Fruit fly (Drosophila melanogaster) whole organism, wandering third instar larva: ENCODE measurements around the gene CG11714.

Experiments
- Abd-B ChIP-seq: fragments of >200 bp; optimal IDR thresholded peaks from 2 replicates; lab custom pipeline; 2017; ENCODE audit warnings: missing biosample characterization, missing genetic modification characterization
- CG32264 ChIP-seq: fragments of 200-800 bp; sonication (Bioruptor generic); optimal IDR thresholded peaks from 2 replicates; lab custom pipeline; 2016; ENCODE audit warnings: missing biosample characterization, missing genetic modification characterization
- CG9705 ChIP-seq: fragments of 200-800 bp; sonication (Bioruptor generic); optimal IDR thresholded peaks from 2 replicates; lab custom pipeline; 2018; ENCODE audit warnings: missing biosample characterization, mild to moderate bottlenecking, missing genetic modification characterization
- CrebA ChIP-seq: fragments of 200-800 bp; sonication (Bioruptor generic); optimal IDR thresholded peaks from 2 replicates; lab custom pipeline; 2016; ENCODE audit warnings: missing biosample characterization, mild to moderate bottlenecking, missing genetic modification characterization, borderline replicate concordance
- Dfd ChIP-seq: fragments of >200 bp; optimal IDR thresholded peaks from 2 replicates; lab custom pipeline; 2017; ENCODE audit warnings: missing biosample characterization, missing genetic modification characterization
- Dif ChIP-seq: fragments of 200-275, 200-300 bp; sonication (Bioruptor generic); optimal IDR thresholded peaks from 2 replicates; lab custom pipeline; 2018; ENCODE audit warnings: missing biosample characterization, missing genetic modification characterization; ENCODE audit not compliant: partially characterized antibody
- HLH106 ChIP-seq: fragments of 200-800 bp; optimal IDR thresholded peaks from 3 replicates; lab custom pipeline; 2019; ENCODE audit warnings: missing biosample characterization, mild to moderate bottlenecking, missing genetic modification characterization, moderate library complexity
- Hnf4 ChIP-seq: fragments of 200-800 bp; sonication (Bioruptor generic); optimal IDR thresholded peaks from 2 replicates; lab custom pipeline; 2016; ENCODE audit warnings: missing biosample characterization, mild to moderate bottlenecking, missing genetic modification characterization
- Hr78 ChIP-seq: fragments of >200 bp; optimal IDR thresholded peaks from 2 replicates; lab custom pipeline; 2017; ENCODE audit warnings: missing biosample characterization, missing genetic modification characterization
- Hr83 ChIP-seq: fragments of 200-300 bp; sonication (Bioruptor generic); optimal IDR thresholded peaks from 2 replicates; lab custom pipeline; 2016; ENCODE audit warnings: missing biosample characterization, mild to moderate bottlenecking, missing genetic modification characterization, moderate library complexity; ENCODE audit not compliant: poor library complexity, severe bottlenecking
- Jra ChIP-seq: sonication (Bioruptor generic); optimal IDR thresholded peaks from 2 replicates; lab custom pipeline; 2016; ENCODE audit warnings: missing biosample characterization, missing genetic modification characterization
- Mio ChIP-seq: sonication (Bioruptor generic); optimal IDR thresholded peaks from 2 replicates; lab custom pipeline; 2016; ENCODE audit warnings: missing biosample characterization, missing genetic modification characterization
- Myc ChIP-seq: fragments of >200 bp; optimal IDR thresholded peaks from 2 replicates; lab custom pipeline; 2017
- OdsH ChIP-seq: fragments of 200-800 bp; sonication (Bioruptor generic); optimal IDR thresholded peaks from 2 replicates; lab custom pipeline; 2016; ENCODE audit warnings: missing biosample characterization, mild to moderate bottlenecking, missing genetic modification characterization
- Rel ChIP-seq, 2 experiments: fragments of 200-800 bp; sonication (Bioruptor generic) in 1 of 2; optimal IDR thresholded peaks; 2 replicates in 1 of 2; 3 replicates in 1 of 2; lab custom pipeline; 2016 to 2019; ENCODE audit warnings: mild to moderate bottlenecking in 2 of 2, missing biosample characterization in 2 of 2, missing genetic modification characterization in 2 of 2, moderate library complexity in 1 of 2
- Sp1 ChIP-seq: fragments of 200-800 bp; sonication (Bioruptor generic); optimal IDR thresholded peaks from 3 replicates; lab custom pipeline; 2019; ENCODE audit warnings: missing biosample characterization, mild to moderate bottlenecking, missing genetic modification characterization, moderate library complexity
- Vsx2 ChIP-seq: fragments of 200-300, 225-300 bp; sonication (Bioruptor generic); optimal IDR thresholded peaks from 2 replicates; lab custom pipeline; 2018; ENCODE audit warnings: missing biosample characterization, missing genetic modification characterization; ENCODE audit not compliant: partially characterized antibody
- brk ChIP-seq: fragments of 200-800 bp; sonication (Bioruptor generic); optimal IDR thresholded peaks from 2 replicates; lab custom pipeline; 2016; ENCODE audit warnings: missing biosample characterization, mild to moderate bottlenecking, missing genetic modification characterization
- dl ChIP-seq, 2 experiments: fragments of 175-275, 200-275 bp in 1 of 2; fragments of 200-275 bp in 1 of 2; sonication (Bioruptor generic); optimal IDR thresholded peaks; lab custom pipeline; 2018; ENCODE audit warnings: mild to moderate bottlenecking in 2 of 2, missing biosample characterization in 2 of 2, missing genetic modification characterization in 2 of 2, moderate library complexity in 2 of 2; ENCODE audit not compliant: partially characterized antibody in 2 of 2, insufficient read depth in 1 of 2
- dmrt93B ChIP-seq: fragments of 200-800 bp; sonication (Bioruptor generic); optimal IDR thresholded peaks from 2 replicates; lab custom pipeline; 2018; ENCODE audit warnings: missing biosample characterization, mild to moderate bottlenecking, missing genetic modification characterization
- dsf ChIP-seq: sonication (Bioruptor generic); optimal IDR thresholded peaks from 2 replicates; lab custom pipeline; 2016; ENCODE audit warnings: missing biosample characterization, missing genetic modification characterization, borderline replicate concordance
- ey ChIP-seq: fragments of 200-800 bp; sonication (Bioruptor generic); optimal IDR thresholded peaks from 2 replicates; lab custom pipeline; 2016; ENCODE audit warnings: missing biosample characterization, missing genetic modification characterization
- h ChIP-seq: fragments of 200-800 bp; sonication (Bioruptor generic); optimal IDR thresholded peaks from 3 replicates; lab custom pipeline; 2016; ENCODE audit warnings: missing biosample characterization, mild to moderate bottlenecking, missing genetic modification characterization
- jim ChIP-seq: fragments of 175-275, 200-325 bp; sonication (Bioruptor generic); optimal IDR thresholded peaks from 2 replicates; lab custom pipeline; 2016; ENCODE audit warnings: missing biosample characterization, mild to moderate bottlenecking, missing genetic modification characterization
- lola ChIP-seq: fragments of >200 bp; optimal IDR thresholded peaks from 2 replicates; lab custom pipeline; 2017; ENCODE audit warnings: missing biosample characterization, missing genetic modification characterization
- pan ChIP-seq: fragments of >200 bp; optimal IDR thresholded peaks from 2 replicates; lab custom pipeline; 2017
- psq ChIP-seq: fragments of 200-800 bp; sonication (Bioruptor generic); optimal IDR thresholded peaks from 3 replicates; lab custom pipeline; 2017; ENCODE audit warnings: missing biosample characterization, mild to moderate bottlenecking, missing genetic modification characterization, moderate library complexity
- rgr ChIP-seq: fragments of 200-800 bp; sonication (Bioruptor generic); optimal IDR thresholded peaks from 3 replicates; lab custom pipeline; 2016; ENCODE audit warnings: missing biosample characterization, mild to moderate bottlenecking, missing genetic modification characterization
- sage ChIP-seq: fragments of 200-800 bp; sonication (Bioruptor generic); optimal IDR thresholded peaks from 2 replicates; lab custom pipeline; 2016; ENCODE audit warnings: missing biosample characterization, mild to moderate bottlenecking, missing genetic modification characterization
- sv ChIP-seq: fragments of 200-800 bp; sonication (Bioruptor generic); optimal IDR thresholded peaks from 3 replicates; lab custom pipeline; 2016; ENCODE audit warnings: missing biosample characterization, missing genetic modification characterization
- usp ChIP-seq: fragments of >200 bp; optimal IDR thresholded peaks from 2 replicates; lab custom pipeline; 2017; ENCODE audit warnings: missing biosample characterization, missing genetic modification characterization
- woc ChIP-seq: sonication (Bioruptor generic); optimal IDR thresholded peaks from 2 replicates; lab custom pipeline; 2016; ENCODE audit warnings: missing biosample characterization, mild to moderate bottlenecking, missing genetic modification characterization

CG11714 gene

DNA sequence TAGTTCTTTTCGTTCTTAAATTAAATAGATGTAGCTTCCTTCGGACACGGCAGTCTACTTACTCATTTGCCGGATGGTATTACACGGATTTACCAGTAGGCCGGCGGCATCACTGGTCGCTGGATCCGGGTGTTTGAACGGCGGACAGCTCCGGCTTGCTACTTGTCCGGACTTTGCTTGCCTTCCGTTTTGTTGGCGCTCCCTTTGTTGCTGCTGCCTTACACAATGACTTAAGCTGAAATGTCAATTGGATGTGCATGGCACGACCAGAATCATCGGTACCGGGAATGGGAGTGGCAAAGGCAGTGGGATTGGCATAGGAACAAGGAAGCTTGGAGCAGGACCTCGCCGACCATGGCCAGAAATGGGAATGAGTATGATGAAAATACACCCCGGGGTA, 42.2 kb downstream of the CG11714 start:
- no peak for TF ChIP-seq brk (GFP tag; lab: Kevin White, UChicago)
- TF ChIP-seq jim (GFP tag; lab: Kevin White, UChicago), result no peak
- no peak for TF ChIP-seq pan (lab: Kevin White, UChicago)
- TF ChIP-seq woc, result no peak
- no peak for TF ChIP-seq Sp1 (GFP tag; lab: Kevin White, UChicago)
- no peak for TF ChIP-seq sage (GFP tag; lab: Kevin White, UChicago)
- TF ChIP-seq Rel (GFP tag; optimal IDR thresholded peaks at IDR 0.05; lab: Kevin White, UChicago), result no peak
- no peak for TF ChIP-seq Rel (tag; optimal IDR thresholded peaks at IDR 0.05; lab: Kevin White, UChicago)
- TF ChIP-seq Hr78 (GFP tag; lab: Kevin White, UChicago), result no peak
- TF ChIP-seq psq, result no peak
- no peak for TF ChIP-seq OdsH (GFP tag; lab: Kevin White, UChicago)
- TF ChIP-seq Dif, result no peak
- no peak for TF ChIP-seq Hnf4 (GFP tag; lab: Kevin White, UChicago)
- TF ChIP-seq dmrt93B (GFP tag; lab: Kevin White, UChicago), result no peak
- TF ChIP-seq h (GFP tag; lab: Kevin White, UChicago), result no peak
- no peak for TF ChIP-seq CG9705 (GFP tag; lab: Kevin White, UChicago)
- TF ChIP-seq CG32264 (GFP tag; lab: Kevin White, UChicago), result no peak
- no peak for TF ChIP-seq Mio (GFP tag; lab: Kevin White, UChicago)
- TF ChIP-seq, all 38 proteins: peak for 0

DNA sequence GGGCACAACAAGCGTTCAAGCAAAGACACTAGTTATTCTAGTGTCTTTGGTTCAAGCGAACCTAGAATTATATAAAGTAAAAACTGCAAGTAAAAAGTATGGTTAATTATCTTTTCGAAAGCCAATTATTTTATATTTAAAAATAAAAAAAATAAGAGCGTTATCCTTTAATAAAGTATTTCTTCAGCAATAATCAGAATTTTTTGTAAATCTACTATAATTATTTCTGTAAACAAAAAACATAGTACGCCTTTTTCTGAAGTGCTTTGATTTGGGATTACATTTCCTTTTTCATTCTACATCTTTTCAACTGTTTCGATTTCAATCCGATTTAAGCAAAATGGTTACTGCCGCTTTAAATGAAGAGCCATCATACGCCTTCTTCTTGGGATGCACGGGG, 47.9 kb downstream of the CG11714 start, which contains the start of gene Vha16-2:
Gene Vha16-2 (plus strand): TSS at position 301 of the 400 bp plus-strand sequence.
- TF ChIP-seq Sp1 (GFP tag; lab: Kevin White, UChicago) (no peak), CG9705 (GFP tag; lab: Kevin White, UChicago) (no peak), sv (GFP tag; lab: Kevin White, UChicago) (no peak), OdsH (GFP tag; lab: Kevin White, UChicago) (no peak), jim (GFP tag; lab: Kevin White, UChicago) (no peak), sage (GFP tag; lab: Kevin White, UChicago) (no peak), lola (GFP tag; lab: Kevin White, UChicago) (no peak), Myc (lab: Kevin White, UChicago) (no peak), Hr83 (GFP tag; lab: Kevin White, UChicago) (no peak), CG32264 (GFP tag; lab: Kevin White, UChicago) (no peak), Abd-B (no peak), pan (lab: Kevin White, UChicago) (no peak)
- TF ChIP-seq, all 38 proteins: peak for 0

DNA sequence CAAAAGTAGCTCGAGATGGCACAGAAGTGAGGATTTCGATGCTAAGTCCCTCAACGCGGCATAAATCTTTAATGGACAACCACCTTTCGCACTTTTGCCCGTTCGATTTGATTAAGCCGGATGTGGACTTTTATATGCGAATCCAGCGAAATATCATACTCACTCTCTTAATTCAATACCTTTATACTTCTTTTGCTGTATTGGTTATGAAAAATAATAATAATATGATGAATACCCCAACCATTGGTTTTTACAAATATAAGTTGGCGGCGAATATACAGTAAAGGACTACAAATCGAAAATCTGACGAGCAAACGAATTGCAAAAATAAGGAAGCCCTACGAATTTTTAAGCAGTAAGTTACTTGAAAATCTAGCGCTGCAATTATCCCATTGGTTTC, 49.5 kb downstream of the CG11714 start, which contains the start of gene Vha16-3:
Gene Vha16-3 (plus strand): TSS at position 301 of the 400 bp plus-strand sequence.
- TF ChIP-seq jim (GFP tag; lab: Kevin White, UChicago) (no peak), dl (GFP tag; optimal IDR thresholded peaks at IDR 0.05; lab: Kevin White, UChicago; ENCODE audit: insufficient read depth in 1 of 2, partially characterized antibody in 2 of 2) (no peak), HLH106 (no peak), Dfd (GFP tag; lab: Kevin White, UChicago) (no peak), CG32264 (GFP tag; lab: Kevin White, UChicago) (no peak), lola (GFP tag; lab: Kevin White, UChicago) (no peak), Jra (no peak), Abd-B (no peak), usp (no peak), sage (GFP tag; lab: Kevin White, UChicago) (no peak), rgr (GFP tag; lab: Kevin White, UChicago) (no peak), pan (lab: Kevin White, UChicago) (no peak), CrebA (no peak), psq (no peak), Rel (GFP tag; optimal IDR thresholded peaks at IDR 0.05; lab: Kevin White, UChicago) (no peak), Rel (tag; optimal IDR thresholded peaks at IDR 0.05; lab: Kevin White, UChicago) (no peak)

dm6 chr3L:11472388-11472787, 50.1 kb downstream of the CG11714 start:
- TF ChIP-seq dmrt93B (GFP tag; lab: Kevin White, UChicago) (no peak), Rel (GFP tag; optimal IDR thresholded peaks at IDR 0.05; lab: Kevin White, UChicago) (no peak), Rel (tag; optimal IDR thresholded peaks at IDR 0.05; lab: Kevin White, UChicago) (no peak), Hr83 (GFP tag; lab: Kevin White, UChicago) (no peak), Hr78 (GFP tag; lab: Kevin White, UChicago) (no peak), usp (no peak), dsf (no peak), Dif (no peak), rgr (GFP tag; lab: Kevin White, UChicago) (no peak), CrebA (no peak), Vsx2 (GFP tag; lab: Kevin White, UChicago) (no peak), CG32264 (GFP tag; lab: Kevin White, UChicago) (no peak), Mio (GFP tag; lab: Kevin White, UChicago) (no peak), sv (GFP tag; lab: Kevin White, UChicago) (no peak), ey (GFP tag; lab: Kevin White, UChicago) (no peak), h (GFP tag; lab: Kevin White, UChicago) (no peak)
- TF ChIP-seq, all 38 proteins: peak for 0
